Worm (Caenorhabditis elegans) whole organism, L4 larva: ENCODE results near the gene nhl-2.

Experiments used
- ceh-82 ChIP-seq: sonication (generic microtip); optimal IDR thresholded peaks from 2 replicates; lab custom pipeline; 2017; ENCODE audit warnings: missing biosample characterization, missing genetic modification characterization
- dmd-6 ChIP-seq: fragments of 200-800 bp; sonication (Bioruptor generic); IDR thresholded peaks from 2 replicates; pipeline ENCODE4 v1.3.6; 2022; ENCODE audit warnings: missing genetic modification reagents, missing genetic modification characterization, missing compliant biosample characterization
- fkh-10 ChIP-seq: fragments of 150-350 bp; optimal IDR thresholded peaks from 2 replicates; lab custom pipeline; 2014; ENCODE audit warnings: missing biosample characterization, missing genetic modification reagents, missing genetic modification characterization
- jun-1 ChIP-seq: fragments of 150-350 bp; optimal IDR thresholded peaks from 2 replicates; lab custom pipeline; 2014; ENCODE audit warnings: missing biosample characterization, missing genetic modification reagents, missing genetic modification characterization
- lir-3 ChIP-seq: sonication (generic microtip); optimal IDR thresholded peaks from 2 replicates; lab custom pipeline; 2016; ENCODE audit warnings: mild to moderate bottlenecking, missing genetic modification characterization, missing compliant biosample characterization
- nhr-102 ChIP-seq: sonication (generic microtip); optimal IDR thresholded peaks from 2 replicates; lab custom pipeline; 2016; ENCODE audit warnings: mild to moderate bottlenecking, missing genetic modification characterization, moderate library complexity, missing compliant biosample characterization
- nhr-76 ChIP-seq: fragments of 150-350 bp; optimal IDR thresholded peaks from 2 replicates; lab custom pipeline; 2014; ENCODE audit warnings: missing biosample characterization, missing genetic modification characterization
- pha-4 ChIP-seq, 2 experiments: fragments of 150-350 bp in 1 of 2; fragments of 200-800 bp in 1 of 2; sonication (Bioruptor generic) in 1 of 2; IDR thresholded peaks in 1 of 2; optimal IDR thresholded peaks in 1 of 2; 2 replicates each; pipeline versions ENCODE4 v1.3.6 to Lab custom; 2014 to 2022; ENCODE audit warnings: missing genetic modification characterization in 2 of 2, missing genetic modification reagents in 2 of 2, missing biosample characterization in 1 of 2, missing compliant biosample characterization in 1 of 2

DNA sequence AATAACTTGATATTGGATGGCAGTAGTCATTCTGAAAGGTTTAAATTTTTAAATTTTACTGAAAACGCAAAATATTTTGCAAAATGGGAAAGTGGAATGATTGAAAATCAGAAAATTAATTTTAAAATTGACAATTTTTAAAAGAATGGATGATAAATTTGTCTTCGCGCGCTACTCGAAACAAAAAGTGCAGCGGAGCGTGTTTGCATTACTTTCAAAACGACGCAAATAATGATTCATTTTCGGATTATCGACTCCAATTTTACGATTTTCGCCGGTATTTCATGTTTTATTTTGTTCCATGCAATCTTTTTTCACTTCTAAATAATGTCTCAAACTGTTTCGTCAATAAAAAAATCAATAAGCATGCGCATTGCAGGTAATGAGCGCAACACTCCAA, 20.6 kb downstream of the nhl-2 start, which contains the start of the genes tost-1 and arx-6:
- TF ChIP-seq nhr-76 (tag; lab: Kevin White, UChicago) (no peak), pha-4 (GFP tag; IDR thresholded peaks at IDR 0.05; lab: Robert Waterston, UW) (no peak), pha-4 (tag; optimal IDR thresholded peaks at IDR 0.05; lab: Kevin White, UChicago) (no peak), lir-3 (tag; lab: Kevin White, UChicago) (no peak), ceh-82 (tag; lab: Kevin White, UChicago) (no peak), dmd-6 (GFP tag; lab: Robert Waterston, UW) (no peak), fkh-10 (GFP tag; lab: Kevin White, UChicago) (peak; percentile 19), jun-1 (no peak), nhr-102 (no peak)
